Worm (Caenorhabditis elegans) whole organism, early embryonic: ENCODE measurements around the gene cone-1.

Source experiments
- F13C5.2 ChIP-seq: sonication (generic microtip); optimal IDR thresholded peaks from 2 replicates; lab custom pipeline; 2017; ENCODE audit warnings: mild to moderate bottlenecking, missing genetic modification characterization, inconsistent platforms, missing compliant biosample characterization
- aly-1 ChIP-seq: sonication (generic microtip); optimal IDR thresholded peaks from 2 replicates; lab custom pipeline; 2016; ENCODE audit warnings: missing genetic modification characterization, missing compliant biosample characterization
- ama-1 ChIP-seq: fragments of 150-350 bp; optimal IDR thresholded peaks from 2 replicates; lab custom pipeline; 2014
- flt-1 ChIP-seq: fragments of 200-800 bp; sonication (Bioruptor generic); IDR thresholded peaks from 2 replicates; pipeline ENCODE4 v1.3.6; 2022; ENCODE audit warnings: missing genetic modification characterization, missing compliant biosample characterization
- hnd-1 ChIP-seq: sonication (generic microtip); optimal IDR thresholded peaks from 2 replicates; lab custom pipeline; 2016; ENCODE audit warnings: missing genetic modification characterization, missing compliant biosample characterization
- pes-1 ChIP-seq: fragments of 200-800 bp; sonication (Bioruptor generic); IDR thresholded peaks from 2 replicates; pipeline ENCODE4 v1.3.6; 2022; ENCODE audit warnings: missing genetic modification reagents, missing genetic modification characterization, missing compliant biosample characterization
- sea-1 ChIP-seq: fragments of 200-800 bp; sonication (Bioruptor generic); conservative IDR thresholded peaks from 2 replicates; pipeline ENCODE4 v1.3.6; 2022; ENCODE audit warnings: missing genetic modification characterization, missing compliant biosample characterization
- tbx-37 ChIP-seq: fragments of 200-800 bp; sonication (Bioruptor generic); conservative IDR thresholded peaks from 2 replicates; pipeline ENCODE4 v1.3.6; 2022; ENCODE audit warnings: missing genetic modification reagents, missing genetic modification characterization, missing compliant biosample characterization

DNA sequence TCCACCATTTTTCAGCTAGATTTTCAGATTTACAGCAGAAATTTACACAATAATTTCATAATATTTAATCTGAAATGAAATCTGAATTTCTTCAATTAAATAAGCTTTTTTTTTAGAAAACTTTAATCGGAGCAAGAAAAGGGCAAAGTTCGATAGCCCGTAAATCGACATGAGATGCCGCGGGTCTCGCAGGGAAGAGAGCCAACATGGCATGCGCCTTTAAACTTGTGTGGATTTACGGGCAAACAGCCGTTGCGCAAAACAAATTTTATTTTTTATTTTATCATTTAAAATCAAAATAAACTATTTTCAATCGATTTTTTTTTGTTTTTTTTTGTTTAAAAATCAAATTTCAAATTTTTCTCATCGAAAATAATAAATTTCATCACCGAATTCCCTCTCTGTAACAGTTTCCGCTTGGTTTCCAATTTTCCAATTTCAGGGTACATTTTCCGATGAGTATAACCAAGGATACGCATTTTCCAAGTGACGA lies 1.7 kb upstream of the cone-1 start, which contains the start of the genes Y54F10AM.15, rbc-2 and ndua-8:
- TF ChIP-seq pes-1 (no peak), flt-1 (GFP tag; lab: Robert Waterston, UW) (no peak; the same call in 1 of the 2 replicates), sea-1 (GFP tag; lab: Robert Waterston, UW) (no peak), F13C5.2 (tag; lab: Kevin White, UChicago) (peak; percentile 35), ama-1 (lab: Kevin White, UChicago) (no peak), aly-1 (tag; lab: Kevin White, UChicago) (no peak), tbx-37 (no peak), hnd-1 (no peak)
